Fruit fly (Drosophila melanogaster): Measurements from ENCODE around the gene CG10254.

DNA sequence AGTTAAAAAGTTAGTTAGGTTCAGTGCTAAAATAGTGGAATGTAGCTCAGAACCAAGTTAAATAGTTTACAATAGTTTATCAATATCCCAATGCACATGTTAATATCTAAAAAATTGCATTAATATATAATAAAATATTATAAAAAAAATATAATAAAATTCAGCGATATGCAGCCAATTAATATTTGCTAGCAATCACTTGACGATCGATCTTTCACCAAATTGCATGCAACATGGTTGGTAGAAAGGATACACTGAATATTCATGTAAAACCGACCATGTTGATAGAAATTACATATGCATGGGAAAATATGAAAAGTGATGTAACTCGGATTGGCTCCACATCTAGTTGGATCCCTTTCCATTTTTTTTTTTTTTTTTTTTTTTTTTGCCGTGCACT, 19.1 kb downstream of the CG10254 start:
- TF ChIP-seq Sox102F (GFP tag; optimal IDR thresholded peaks at IDR 0.05) (no peak), acj6 (GFP tag; optimal IDR thresholded peaks at IDR 0.05) (no peak), CG6808 (GFP tag; optimal IDR thresholded peaks at IDR 0.05) (no peak), topi (GFP tag; optimal IDR thresholded peaks at IDR 0.05) (no peak), Lpt (GFP tag; optimal IDR thresholded peaks at IDR 0.05) (no peak), Blimp-1 (GFP tag; optimal IDR thresholded peaks at IDR 0.05) (no peak), Met (GFP tag; optimal IDR thresholded peaks at IDR 0.05) (no peak), CG16779 (tag; optimal IDR thresholded peaks at IDR 0.05) (no peak), Ets21C (GFP tag; optimal IDR thresholded peaks at IDR 0.05) (no peak), eg (GFP tag; IDR thresholded peaks at IDR 0.05) (no peak; the same call in 2 of the 3 replicates), Hr4 (GFP tag; optimal IDR thresholded peaks at IDR 0.05) (peak; percentile 20), lz (GFP tag; optimal IDR thresholded peaks at IDR 0.05) (no peak), pdm3 (GFP tag; optimal IDR thresholded peaks at IDR 0.05) (no peak), Eip93F (GFP tag; optimal IDR thresholded peaks at IDR 0.05) (no peak)

Measured in whole organism, prepupa.